Fruit fly (Drosophila melanogaster): ENCODE measurements around the gene wds.
A peak's percentile ranks its signal among the peaks of the same experiment; 100 is the strongest.

The wds gene

dm6 chrX:2545328-2545758, 40.4 kb upstream of the wds start, which contains the start of gene trol (continued):
- TF ChIP-seq CG8632 (GFP tag; optimal IDR thresholded peaks at IDR 0.05) (no peak), fkh (GFP tag; optimal IDR thresholded peaks at IDR 0.05) (no peak), Eip78C (GFP tag) (peak; percentile 63), ss (GFP tag; optimal IDR thresholded peaks at IDR 0.05) (peak; percentile 42 to 72), dac (GFP tag; optimal IDR thresholded peaks at IDR 0.05) (no peak), CG9139 (GFP tag; optimal IDR thresholded peaks at IDR 0.05) (peak; percentile 23), Eip93F (GFP tag; optimal IDR thresholded peaks at IDR 0.05) (no peak)

- no peak for TF ChIP-seq CG32006 (GFP tag; optimal IDR thresholded peaks at IDR 0.05)
- no peak for TF ChIP-seq CG15336 (GFP tag; IDR thresholded peaks at IDR 0.05)
- TF ChIP-seq CG9139 (GFP tag; optimal IDR thresholded peaks at IDR 0.05): no peak
- TF ChIP-seq CG3032 (tag; optimal IDR thresholded peaks at IDR 0.05): no peak
- no peak for TF ChIP-seq CG6163 (GFP tag; IDR thresholded peaks at IDR 0.05)
- no peak for TF ChIP-seq CG10631 (GFP tag; optimal IDR thresholded peaks at IDR 0.05)
- TF ChIP-seq Sox15 (GFP tag; optimal IDR thresholded peaks at IDR 0.05): no peak
- no peak for TF ChIP-seq dac (GFP tag; optimal IDR thresholded peaks at IDR 0.05)
- TF ChIP-seq Blimp-1 (GFP tag; optimal IDR thresholded peaks at IDR 0.05): no peak
- no peak for TF ChIP-seq CG11294 (GFP tag; IDR thresholded peaks at IDR 0.05)
- no peak for TF ChIP-seq esn (GFP tag; optimal IDR thresholded peaks at IDR 0.05)
- TF ChIP-seq topi (GFP tag; optimal IDR thresholded peaks at IDR 0.05): no peak
Measured at dm6 chrX:2546260-2546659, 39.5 kb upstream of the wds start.

dm6 chrX:2546664-2547487, 38.9 kb upstream of the wds start:
- peak; percentile 75 for TF ChIP-seq svp (GFP tag)
- TF ChIP-seq fd59A (GFP tag; optimal IDR thresholded peaks at IDR 0.05): no peak

- TF ChIP-seq svp (GFP tag): peak; percentile 17
- TF ChIP-seq Sox14 (GFP tag; optimal IDR thresholded peaks at IDR 0.05): no peak
Measured at dm6 chrX:2551906-2552305, 33.9 kb upstream of the wds start, which contains the start of gene Pdfr. Pdfr (plus strand) TSS chrX:2552206.

dm6 chrX:2553862-2554261, 31.9 kb upstream of the wds start:
- no peak for TF ChIP-seq topi (GFP tag; optimal IDR thresholded peaks at IDR 0.05)
- no peak for TF ChIP-seq CG6276 (GFP tag; optimal IDR thresholded peaks at IDR 0.05)
- no peak for TF ChIP-seq CG10669 (GFP tag; optimal IDR thresholded peaks at IDR 0.05)
- no peak for TF ChIP-seq Hr38 (GFP tag; optimal IDR thresholded peaks at IDR 0.05)
- TF ChIP-seq esn (GFP tag; optimal IDR thresholded peaks at IDR 0.05): no peak
- no peak for TF ChIP-seq pdm3 (GFP tag; optimal IDR thresholded peaks at IDR 0.05)
- no peak for TF ChIP-seq CG16779 (tag; optimal IDR thresholded peaks at IDR 0.05)
- TF ChIP-seq CG9139 (GFP tag; optimal IDR thresholded peaks at IDR 0.05): no peak
- no peak for TF ChIP-seq Sox14 (GFP tag; optimal IDR thresholded peaks at IDR 0.05)
- no peak for TF ChIP-seq CG6808 (GFP tag; optimal IDR thresholded peaks at IDR 0.05)
- no peak for TF ChIP-seq CG1621 (tag; optimal IDR thresholded peaks at IDR 0.05)
- no peak for TF ChIP-seq salr (GFP tag; optimal IDR thresholded peaks at IDR 0.05)
- no peak for TF ChIP-seq acj6 (GFP tag; optimal IDR thresholded peaks at IDR 0.05)
- no peak for TF ChIP-seq Gug (GFP tag; IDR thresholded peaks at IDR 0.05)
- TF ChIP-seq CG8119 (GFP tag; IDR thresholded peaks at IDR 0.05): no peak
- TF ChIP-seq cyc (GFP tag; optimal IDR thresholded peaks at IDR 0.05): no peak
- no peak for TF ChIP-seq Smox (GFP tag; optimal IDR thresholded peaks at IDR 0.05)
- TF ChIP-seq Sox102F (GFP tag; optimal IDR thresholded peaks at IDR 0.05): no peak

Data from whole organism, prepupa.